Worm (Caenorhabditis elegans) whole organism, L3 larva: ENCODE data around the gene R193.1.

Experiments used
- ama-1 ChIP-seq: fragments of 150-350 bp; optimal IDR thresholded peaks from 2 replicates; lab custom pipeline; 2018
- ceh-9 ChIP-seq: sonication (generic microtip); optimal IDR thresholded peaks from 2 replicates; lab custom pipeline; 2018; ENCODE audit warnings: missing biosample characterization, missing genetic modification characterization
- daf-12 ChIP-seq: fragments of 150-350 bp; optimal IDR thresholded peaks from 2 replicates; lab custom pipeline; 2014; ENCODE audit warnings: missing biosample characterization, missing genetic modification reagents, missing genetic modification characterization
- egl-27 ChIP-seq: sonication (generic microtip); optimal IDR thresholded peaks from 4 replicates; lab custom pipeline; 2017; ENCODE audit warnings: missing biosample characterization, missing genetic modification reagents, missing genetic modification characterization
- egl-5 ChIP-seq: fragments of 150-350 bp; optimal IDR thresholded peaks from 2 replicates; lab custom pipeline; 2017; ENCODE audit warnings: missing biosample characterization, missing genetic modification reagents, missing genetic modification characterization, inconsistent platforms
- elt-1 ChIP-seq: fragments of 150-350 bp; optimal IDR thresholded peaks from 2 replicates; lab custom pipeline; 2014; ENCODE audit warnings: missing biosample characterization, missing genetic modification characterization
- elt-2 ChIP-seq: sonication (generic microtip); optimal IDR thresholded peaks from 2 replicates; lab custom pipeline; 2016; ENCODE audit warnings: missing genetic modification reagents, mild to moderate bottlenecking, missing genetic modification characterization, missing compliant biosample characterization
- elt-3 ChIP-seq, 3 experiments: fragments of 150-350 bp in 1 of 3; sonication (generic microtip) in 2 of 3; optimal IDR thresholded peaks; 2 replicates in 2 of 3; 4 replicates in 1 of 3; lab custom pipeline; 2014 to 2017; ENCODE audit warnings: missing biosample characterization in 3 of 3, missing genetic modification characterization in 3 of 3
- eor-1 ChIP-seq, 2 experiments: fragments of 150-350 bp; optimal IDR thresholded peaks; 2 replicates each; lab custom pipeline; 2014 to 2018; ENCODE audit warnings: missing biosample characterization in 2 of 2, missing genetic modification characterization in 2 of 2
- fkh-2 ChIP-seq: fragments of 150-350 bp; optimal IDR thresholded peaks from 2 replicates; lab custom pipeline; 2014; ENCODE audit warnings: missing biosample characterization, missing genetic modification reagents, missing genetic modification characterization
- fos-1 ChIP-seq: fragments of 150-350 bp; optimal IDR thresholded peaks from 2 replicates; lab custom pipeline; 2014; ENCODE audit warnings: missing biosample characterization, missing genetic modification characterization
- jun-1 ChIP-seq: fragments of 150-350 bp; optimal IDR thresholded peaks from 2 replicates; lab custom pipeline; 2014; ENCODE audit warnings: missing biosample characterization, missing genetic modification reagents, missing genetic modification characterization
- lin-15B ChIP-seq: fragments of 150-350 bp; optimal IDR thresholded peaks from 2 replicates; lab custom pipeline; 2014; ENCODE audit warnings: missing biosample characterization, missing genetic modification characterization
- lin-39 ChIP-seq: fragments of 150-350 bp; optimal IDR thresholded peaks from 2 replicates; lab custom pipeline; 2018; ENCODE audit warnings: missing biosample characterization, missing genetic modification reagents, missing genetic modification characterization
- mdl-1 ChIP-seq: fragments of 150-350 bp; optimal IDR thresholded peaks from 2 replicates; lab custom pipeline; 2014; ENCODE audit warnings: missing biosample characterization, missing genetic modification characterization
- mml-1 ChIP-seq: fragments of 150-350 bp; sonication (generic microtip); optimal IDR thresholded peaks from 3 replicates; lab custom pipeline; 2014; ENCODE audit warnings: missing biosample characterization, missing genetic modification characterization
- nfya-1 ChIP-seq: sonication (generic microtip); optimal IDR thresholded peaks from 2 replicates; lab custom pipeline; 2017; ENCODE audit warnings: missing genetic modification characterization, mild to moderate bottlenecking, missing compliant biosample characterization, antibody characterized with exemption, moderate library complexity; ENCODE audit not compliant: insufficient read depth
- nhr-11 ChIP-seq: fragments of 150-350 bp; optimal IDR thresholded peaks from 2 replicates; lab custom pipeline; 2014; ENCODE audit warnings: missing biosample characterization, missing genetic modification characterization
- nhr-12 ChIP-seq: fragments of 150-350 bp; optimal IDR thresholded peaks from 2 replicates; lab custom pipeline; 2014; ENCODE audit warnings: missing biosample characterization, missing genetic modification characterization
- nhr-23 ChIP-seq: fragments of 150-350 bp; optimal IDR thresholded peaks from 2 replicates; lab custom pipeline; 2014; ENCODE audit warnings: missing biosample characterization, missing genetic modification reagents, missing genetic modification characterization
- nhr-28 ChIP-seq: fragments of 150-350 bp; optimal IDR thresholded peaks from 2 replicates; lab custom pipeline; 2014; ENCODE audit warnings: missing biosample characterization, missing genetic modification characterization
- nhr-43 ChIP-seq: sonication (generic microtip); optimal IDR thresholded peaks from 2 replicates; lab custom pipeline; 2016; ENCODE audit warnings: mild to moderate bottlenecking, missing genetic modification characterization, missing compliant biosample characterization; ENCODE audit not compliant: poor library complexity, severe bottlenecking
- nhr-67 ChIP-seq: fragments of 150-350 bp; optimal IDR thresholded peaks from 2 replicates; lab custom pipeline; 2014; ENCODE audit warnings: missing biosample characterization, missing genetic modification characterization
- nhr-77 ChIP-seq: fragments of 150-350 bp; optimal IDR thresholded peaks from 2 replicates; lab custom pipeline; 2014; ENCODE audit warnings: missing biosample characterization, missing genetic modification characterization
- pqm-1 ChIP-seq: fragments of 150-350 bp; optimal IDR thresholded peaks from 2 replicates; lab custom pipeline; 2017; ENCODE audit warnings: missing biosample characterization, missing genetic modification characterization, inconsistent platforms
- sea-2 ChIP-seq: fragments of 150-350 bp; sonication (generic microtip); optimal IDR thresholded peaks from 4 replicates; lab custom pipeline; 2014; ENCODE audit warnings: missing biosample characterization, missing genetic modification reagents, missing genetic modification characterization
- skn-1 ChIP-seq: fragments of 150-350 bp; optimal IDR thresholded peaks from 2 replicates; lab custom pipeline; 2014; ENCODE audit warnings: missing biosample characterization, missing genetic modification characterization
- snpc-4 ChIP-seq: fragments of 150-350 bp; optimal IDR thresholded peaks from 2 replicates; lab custom pipeline; 2014; ENCODE audit warnings: missing biosample characterization, missing genetic modification characterization
- tbx-2 ChIP-seq: sonication (generic microtip); optimal IDR thresholded peaks from 2 replicates; lab custom pipeline; 2016; ENCODE audit warnings: mild to moderate bottlenecking, missing genetic modification characterization, missing compliant biosample characterization
- unc-39 ChIP-seq: sonication (generic microtip); optimal IDR thresholded peaks from 4 replicates; lab custom pipeline; 2017; ENCODE audit warnings: missing biosample characterization, missing genetic modification characterization
- unc-62 ChIP-seq: fragments of 150-350 bp; sonication (generic microtip); optimal IDR thresholded peaks from 4 replicates; lab custom pipeline; 2014; ENCODE audit warnings: missing biosample characterization, missing genetic modification reagents, missing genetic modification characterization
- zag-1 ChIP-seq: fragments of 150-350 bp; optimal IDR thresholded peaks from 2 replicates; lab custom pipeline; 2014; ENCODE audit warnings: missing biosample characterization, missing genetic modification characterization

The R193.1 gene

ce11 chrX:1192848-1193247 lies 38.1 kb downstream of the R193.1 start, which contains the start of gene T13G4.1:
Gene T13G4.1 (plus strand): TSS chrX:1193148.
- no peak for TF ChIP-seq fkh-2 (tag; lab: Kevin White, UChicago)
- TF ChIP-seq jun-1 (tag; lab: Kevin White, UChicago) = no peak
- TF ChIP-seq nhr-11 (tag; lab: Kevin White, UChicago) = no peak
- no peak for TF ChIP-seq unc-62
- TF ChIP-seq lin-15B (tag; lab: Kevin White, UChicago) = no peak
- TF ChIP-seq nhr-43 (tag; lab: Kevin White, UChicago) = no peak
- no peak for TF ChIP-seq daf-12 (tag; lab: Kevin White, UChicago)
- no peak for TF ChIP-seq nfya-1 (tag; lab: Kevin White, UChicago)
- TF ChIP-seq nhr-67 (tag; lab: Kevin White, UChicago) = no peak
- no peak for TF ChIP-seq zag-1 (tag; lab: Kevin White, UChicago)
- TF ChIP-seq elt-2 (tag; lab: Kevin White, UChicago) = no peak
- TF ChIP-seq nhr-23 (tag; lab: Kevin White, UChicago) = no peak
- TF ChIP-seq lin-39 = no peak
- no peak for TF ChIP-seq nhr-28
- no peak for TF ChIP-seq mdl-1 (tag; lab: Kevin White, UChicago)
- TF ChIP-seq egl-27 (tag; lab: Kevin White, UChicago) = no peak
- TF ChIP-seq unc-39 (tag; lab: Kevin White, UChicago) = no peak

- no peak for TF ChIP-seq tbx-2 (tag; lab: Kevin White, UChicago)
- TF ChIP-seq nhr-23 (tag; lab: Kevin White, UChicago) = no peak
- no peak for TF ChIP-seq egl-5 (tag; lab: Kevin White, UChicago)
- TF ChIP-seq elt-1 (tag; lab: Kevin White, UChicago) = no peak
- no peak for TF ChIP-seq ama-1 (lab: Kevin White, UChicago)
- no peak for TF ChIP-seq nhr-43 (tag; lab: Kevin White, UChicago)
- no peak for TF ChIP-seq eor-1 (tag; optimal IDR thresholded peaks at IDR 0.05; lab: Kevin White, UChicago)
- no peak for TF ChIP-seq unc-39 (tag; lab: Kevin White, UChicago)
- no peak for TF ChIP-seq mml-1 (tag; lab: Kevin White, UChicago)
- no peak for TF ChIP-seq zag-1 (tag; lab: Kevin White, UChicago)
- no peak for TF ChIP-seq egl-27 (tag; lab: Kevin White, UChicago)
- TF ChIP-seq nhr-12 (tag; lab: Kevin White, UChicago) = no peak
- no peak for TF ChIP-seq fos-1 (tag; lab: Kevin White, UChicago)
- no peak for TF ChIP-seq skn-1
- TF ChIP-seq snpc-4 (tag; lab: Kevin White, UChicago) = no peak
- TF ChIP-seq nhr-77 = no peak
- no peak for TF ChIP-seq ceh-9 (tag; lab: Kevin White, UChicago)
- TF ChIP-seq sea-2 = no peak
- TF ChIP-seq elt-3 (tag; optimal IDR thresholded peaks at IDR 0.05; lab: Kevin White, UChicago) = no peak
- TF ChIP-seq pqm-1 (tag; lab: Kevin White, UChicago) = no peak
These were observed 47.9 kb downstream of the R193.1 start for ce11 chrX:1202638-1203037.
